Worm (Caenorhabditis elegans) whole organism, L3 larva: ENCODE data around the gene C07D10.6.

Experiments used
- R02D3.7 ChIP-seq: fragments of 150-350 bp; optimal IDR thresholded peaks from 2 replicates; lab custom pipeline; 2014; ENCODE audit warnings: missing biosample characterization, missing genetic modification characterization
- ZK546.5 ChIP-seq: sonication (generic microtip); optimal IDR thresholded peaks from 2 replicates; lab custom pipeline; 2017; ENCODE audit warnings: missing biosample characterization, missing genetic modification characterization
- ama-1 ChIP-seq: fragments of 150-350 bp; optimal IDR thresholded peaks from 2 replicates; lab custom pipeline; 2018
- ceh-16 ChIP-seq: sonication (generic microtip); optimal IDR thresholded peaks from 2 replicates; lab custom pipeline; 2017; ENCODE audit warnings: missing biosample characterization, missing genetic modification characterization
- ceh-28 ChIP-seq: fragments of 150-350 bp; optimal IDR thresholded peaks from 2 replicates; lab custom pipeline; 2014; ENCODE audit warnings: missing biosample characterization, missing genetic modification reagents, missing genetic modification characterization
- ceh-82 ChIP-seq: fragments of 150-350 bp; optimal IDR thresholded peaks from 2 replicates; lab custom pipeline; 2014; ENCODE audit warnings: missing biosample characterization, missing genetic modification characterization
- ceh-9 ChIP-seq: sonication (generic microtip); optimal IDR thresholded peaks from 2 replicates; lab custom pipeline; 2018; ENCODE audit warnings: missing biosample characterization, missing genetic modification characterization
- daf-12 ChIP-seq: fragments of 150-350 bp; optimal IDR thresholded peaks from 2 replicates; lab custom pipeline; 2014; ENCODE audit warnings: missing biosample characterization, missing genetic modification reagents, missing genetic modification characterization
- egl-27 ChIP-seq: sonication (generic microtip); optimal IDR thresholded peaks from 4 replicates; lab custom pipeline; 2017; ENCODE audit warnings: missing biosample characterization, missing genetic modification reagents, missing genetic modification characterization
- egl-5 ChIP-seq: fragments of 150-350 bp; optimal IDR thresholded peaks from 2 replicates; lab custom pipeline; 2017; ENCODE audit warnings: missing biosample characterization, missing genetic modification reagents, missing genetic modification characterization, inconsistent platforms
- elt-3 ChIP-seq, 3 experiments: fragments of 150-350 bp in 1 of 3; sonication (generic microtip) in 2 of 3; optimal IDR thresholded peaks; 2 replicates in 2 of 3; 4 replicates in 1 of 3; lab custom pipeline; 2014 to 2017; ENCODE audit warnings: missing biosample characterization in 3 of 3, missing genetic modification characterization in 3 of 3
- eor-1 ChIP-seq, 2 experiments: fragments of 150-350 bp; optimal IDR thresholded peaks; 2 replicates each; lab custom pipeline; 2014 to 2018; ENCODE audit warnings: missing biosample characterization in 2 of 2, missing genetic modification characterization in 2 of 2
- fkh-10 ChIP-seq: sonication (generic microtip); optimal IDR thresholded peaks from 2 replicates; lab custom pipeline; 2017; ENCODE audit warnings: missing biosample characterization, missing genetic modification reagents, missing genetic modification characterization
- fkh-2 ChIP-seq: fragments of 150-350 bp; optimal IDR thresholded peaks from 2 replicates; lab custom pipeline; 2014; ENCODE audit warnings: missing biosample characterization, missing genetic modification reagents, missing genetic modification characterization
- fos-1 ChIP-seq: fragments of 150-350 bp; optimal IDR thresholded peaks from 2 replicates; lab custom pipeline; 2014; ENCODE audit warnings: missing biosample characterization, missing genetic modification characterization
- hmg-11 ChIP-seq: sonication (generic microtip); optimal IDR thresholded peaks from 2 replicates; lab custom pipeline; 2016; ENCODE audit warnings: missing genetic modification characterization, missing compliant biosample characterization
- jun-1 ChIP-seq: fragments of 150-350 bp; optimal IDR thresholded peaks from 2 replicates; lab custom pipeline; 2014; ENCODE audit warnings: missing biosample characterization, missing genetic modification reagents, missing genetic modification characterization
- lin-39 ChIP-seq: fragments of 150-350 bp; optimal IDR thresholded peaks from 2 replicates; lab custom pipeline; 2018; ENCODE audit warnings: missing biosample characterization, missing genetic modification reagents, missing genetic modification characterization
- lsy-12 ChIP-seq: sonication (generic microtip); optimal IDR thresholded peaks from 2 replicates; lab custom pipeline; 2016; ENCODE audit warnings: mild to moderate bottlenecking, missing genetic modification characterization, missing compliant biosample characterization
- mdl-1 ChIP-seq: fragments of 150-350 bp; optimal IDR thresholded peaks from 2 replicates; lab custom pipeline; 2014; ENCODE audit warnings: missing biosample characterization, missing genetic modification characterization
- mml-1 ChIP-seq: fragments of 150-350 bp; sonication (generic microtip); optimal IDR thresholded peaks from 3 replicates; lab custom pipeline; 2014; ENCODE audit warnings: missing biosample characterization, missing genetic modification characterization
- nfya-1 ChIP-seq: sonication (generic microtip); optimal IDR thresholded peaks from 2 replicates; lab custom pipeline; 2017; ENCODE audit warnings: missing genetic modification characterization, mild to moderate bottlenecking, missing compliant biosample characterization, antibody characterized with exemption, moderate library complexity; ENCODE audit not compliant: insufficient read depth
- nhr-11 ChIP-seq: fragments of 150-350 bp; optimal IDR thresholded peaks from 2 replicates; lab custom pipeline; 2014; ENCODE audit warnings: missing biosample characterization, missing genetic modification characterization
- nhr-23 ChIP-seq: fragments of 150-350 bp; optimal IDR thresholded peaks from 2 replicates; lab custom pipeline; 2014; ENCODE audit warnings: missing biosample characterization, missing genetic modification reagents, missing genetic modification characterization
- nhr-237 ChIP-seq: fragments of 150-350 bp; optimal IDR thresholded peaks from 2 replicates; lab custom pipeline; 2014; ENCODE audit warnings: missing biosample characterization, missing genetic modification characterization
- nhr-25 ChIP-seq: sonication (generic microtip); optimal IDR thresholded peaks from 2 replicates; lab custom pipeline; 2017; ENCODE audit warnings: missing biosample characterization, missing genetic modification characterization
- nhr-28 ChIP-seq: fragments of 150-350 bp; optimal IDR thresholded peaks from 2 replicates; lab custom pipeline; 2014; ENCODE audit warnings: missing biosample characterization, missing genetic modification characterization
- nhr-43 ChIP-seq: sonication (generic microtip); optimal IDR thresholded peaks from 2 replicates; lab custom pipeline; 2016; ENCODE audit warnings: mild to moderate bottlenecking, missing genetic modification characterization, missing compliant biosample characterization; ENCODE audit not compliant: poor library complexity, severe bottlenecking
- nhr-67 ChIP-seq: fragments of 150-350 bp; optimal IDR thresholded peaks from 2 replicates; lab custom pipeline; 2014; ENCODE audit warnings: missing biosample characterization, missing genetic modification characterization
- nhr-77 ChIP-seq: fragments of 150-350 bp; optimal IDR thresholded peaks from 2 replicates; lab custom pipeline; 2014; ENCODE audit warnings: missing biosample characterization, missing genetic modification characterization
- pha-4 ChIP-seq: fragments of 150-350 bp; optimal IDR thresholded peaks from 2 replicates; lab custom pipeline; 2014; ENCODE audit warnings: missing biosample characterization, missing genetic modification reagents, missing genetic modification characterization
- sea-2 ChIP-seq: fragments of 150-350 bp; sonication (generic microtip); optimal IDR thresholded peaks from 4 replicates; lab custom pipeline; 2014; ENCODE audit warnings: missing biosample characterization, missing genetic modification reagents, missing genetic modification characterization
- unc-39 ChIP-seq: sonication (generic microtip); optimal IDR thresholded peaks from 4 replicates; lab custom pipeline; 2017; ENCODE audit warnings: missing biosample characterization, missing genetic modification characterization

C07D10.6 gene

ce11 chrII:7338995-7339394 lies 40.1 kb upstream of the C07D10.6 start, which contains the start of gene nhr-21:
nhr-21 (plus strand) TSS chrII:7339229.
- TF ChIP-seq fkh-10 (no peak), nhr-25 (tag; lab: Kevin White, UChicago) (peak; percentile 24), lin-39 (tag; lab: Kevin White, UChicago) (no peak), elt-3 (tag; optimal IDR thresholded peaks at IDR 0.05; lab: Kevin White, UChicago) (peak in 1 of 3 experiments; percentile 56), nhr-23 (tag; lab: Kevin White, UChicago) (peak; percentile 50), R02D3.7 (tag; lab: Kevin White, UChicago) (no peak), nfya-1 (tag; lab: Kevin White, UChicago) (peak; percentile 35), mml-1 (tag; lab: Kevin White, UChicago) (no peak), ceh-28 (tag; lab: Kevin White, UChicago) (peak; percentile 10), nhr-11 (tag; lab: Kevin White, UChicago) (no peak), ama-1 (peak; percentile 52), hmg-11 (tag; lab: Kevin White, UChicago) (no peak), fkh-2 (tag; lab: Kevin White, UChicago) (no peak), nhr-237 (tag; lab: Kevin White, UChicago) (no peak)

- TF ChIP-seq daf-12 (tag; lab: Kevin White, UChicago) (no peak), nhr-67 (tag; lab: Kevin White, UChicago) (no peak), ama-1 (peak; percentile 65), eor-1 (tag; optimal IDR thresholded peaks at IDR 0.05; lab: Kevin White, UChicago) (no peak), hmg-11 (tag; lab: Kevin White, UChicago) (no peak), pha-4 (tag; lab: Kevin White, UChicago) (peak; percentile 73), ceh-82 (tag; lab: Kevin White, UChicago) (no peak), unc-39 (tag; lab: Kevin White, UChicago) (no peak)
Measured at ce11 chrII:7340703-7341102, 38.4 kb upstream of the C07D10.6 start.

- TF ChIP-seq ceh-82 (tag; lab: Kevin White, UChicago) (no peak), sea-2 (GFP tag; lab: Kevin White, UChicago) (no peak), lsy-12 (tag; lab: Kevin White, UChicago) (no peak), nhr-11 (tag; lab: Kevin White, UChicago) (no peak), nhr-43 (no peak), egl-27 (tag; lab: Kevin White, UChicago) (no peak), ceh-9 (tag; lab: Kevin White, UChicago) (no peak), nhr-28 (tag; lab: Kevin White, UChicago) (no peak), nhr-77 (no peak), ZK546.5 (tag; lab: Kevin White, UChicago) (no peak), nhr-67 (tag; lab: Kevin White, UChicago) (no peak), jun-1 (tag; lab: Kevin White, UChicago) (no peak), fos-1 (tag; lab: Kevin White, UChicago) (no peak), fkh-10 (no peak), mdl-1 (tag; lab: Kevin White, UChicago) (no peak), unc-39 (tag; lab: Kevin White, UChicago) (no peak), ceh-16 (tag; lab: Kevin White, UChicago) (no peak), hmg-11 (tag; lab: Kevin White, UChicago) (no peak), nhr-25 (tag; lab: Kevin White, UChicago) (no peak)
- TF ChIP-seq, all 47 proteins: peak for 0
Measured at ce11 chrII:7341572-7342303, 37.4 kb upstream of the C07D10.6 start.

- no peak for TF ChIP-seq mml-1 (tag; lab: Kevin White, UChicago)
- TF ChIP-seq R02D3.7 (tag; lab: Kevin White, UChicago) = peak; percentile 0
- TF ChIP-seq ama-1 = peak; percentile 48
- peak; percentile 50 for TF ChIP-seq mdl-1 (tag; lab: Kevin White, UChicago)
- peak; percentile 63 for TF ChIP-seq nhr-23 (tag; lab: Kevin White, UChicago)
- TF ChIP-seq nhr-43 = peak; percentile 89
Measured at ce11 chrII:7342884-7343283, 36.2 kb upstream of the C07D10.6 start.

ce11 chrII:7343668-7344067 lies 35.5 kb upstream of the C07D10.6 start:
- TF ChIP-seq daf-12 (tag; lab: Kevin White, UChicago) (no peak), egl-5 (tag; lab: Kevin White, UChicago) (no peak), ama-1 (peak; percentile 86), lin-39 (tag; lab: Kevin White, UChicago) (peak; percentile 34)
- TF ChIP-seq, all 47 proteins: peak for 2
